Worm (Caenorhabditis elegans): ENCODE data around the gene F52D10.4.

The F52D10.4 gene

DNA sequence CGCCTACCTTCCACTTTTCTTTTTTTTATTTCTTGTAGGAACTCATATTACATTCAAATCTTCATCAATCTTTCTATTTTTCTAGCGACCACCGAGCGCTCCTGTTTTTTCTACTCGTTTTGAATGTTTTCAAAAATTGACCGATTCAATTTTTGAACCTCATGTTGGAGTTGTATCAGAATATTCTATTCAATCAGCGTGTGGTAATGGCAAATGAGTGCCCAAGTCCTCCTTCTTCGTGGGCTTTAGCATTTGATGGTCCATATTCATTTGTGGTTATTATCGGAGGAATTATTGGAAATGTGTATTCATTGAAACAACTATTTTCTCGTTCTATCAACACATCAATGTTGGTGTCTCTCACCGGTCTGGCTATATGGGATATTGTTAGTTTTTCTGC, at the start of gene F52D10.4:
Gene F52D10.4 (plus strand): TSS at position 84 of the 400 bp plus-strand sequence.
- no peak for TF ChIP-seq elt-3 (tag; optimal IDR thresholded peaks at IDR 0.05)
- TF ChIP-seq ham-2 (GFP tag; optimal IDR thresholded peaks at IDR 0.05): no peak
- TF ChIP-seq ztf-11 (tag; optimal IDR thresholded peaks at IDR 0.05): no peak
- TF ChIP-seq tbx-8 (GFP tag; optimal IDR thresholded peaks at IDR 0.05): no peak
- no peak for TF ChIP-seq sem-2 (GFP tag; optimal IDR thresholded peaks at IDR 0.05)
- no peak for TF ChIP-seq zip-8 (tag; optimal IDR thresholded peaks at IDR 0.05)
- no peak for TF ChIP-seq sptf-1 (tag; optimal IDR thresholded peaks at IDR 0.05)
- TF ChIP-seq mab-5 (tag; optimal IDR thresholded peaks at IDR 0.05): no peak
- TF ChIP-seq snpc-4 (tag; optimal IDR thresholded peaks at IDR 0.05): no peak
- no peak for TF ChIP-seq elt-1 (tag; optimal IDR thresholded peaks at IDR 0.05; ENCODE audit: borderline replicate concordance, insufficient read depth)
- no peak for TF ChIP-seq ces-1 (GFP tag; optimal IDR thresholded peaks at IDR 0.05)
- TF ChIP-seq cnd-1 (tag; optimal IDR thresholded peaks at IDR 0.05): no peak
- TF ChIP-seq unc-62 (GFP tag; optimal IDR thresholded peaks at IDR 0.05): no peak
- no peak for TF ChIP-seq nhr-2 (tag; optimal IDR thresholded peaks at IDR 0.05)
- TF ChIP-seq mep-1 (tag; optimal IDR thresholded peaks at IDR 0.05): no peak
- TF ChIP-seq lsy-2 (tag; optimal IDR thresholded peaks at IDR 0.05): no peak
- TF ChIP-seq ceh-83 (GFP tag; optimal IDR thresholded peaks at IDR 0.05): no peak

DNA sequence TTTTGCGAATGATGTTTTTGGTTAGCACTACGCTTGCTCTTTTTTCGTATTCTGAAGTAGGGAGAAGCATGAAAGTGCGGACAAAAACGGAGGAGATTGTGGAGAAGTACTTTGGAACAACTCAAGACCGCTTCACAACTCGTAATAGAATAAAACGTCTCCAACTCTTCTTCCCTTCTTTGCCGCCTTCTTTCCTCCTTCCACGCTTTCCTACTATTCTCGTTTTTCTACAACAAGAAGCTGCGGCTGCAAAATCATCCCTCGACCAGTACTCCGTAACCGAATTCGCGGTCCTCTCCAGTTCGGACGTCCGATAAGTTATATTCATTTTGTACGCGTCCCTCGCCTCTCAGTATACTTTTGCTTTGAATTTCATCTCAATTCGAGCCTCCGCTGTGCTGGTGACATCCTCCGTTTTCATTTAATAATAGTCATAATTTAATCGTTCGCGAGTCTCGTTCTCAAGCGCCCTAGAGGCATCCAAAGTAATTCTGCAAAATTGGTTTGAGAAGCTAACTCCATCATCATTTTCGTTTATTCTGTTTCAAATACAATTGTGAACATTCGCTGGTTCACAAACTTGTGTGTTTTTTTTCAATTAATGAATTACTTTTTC, 47.4 kb upstream of the F52D10.4 start:
- no peak for TF ChIP-seq sem-2 (GFP tag; optimal IDR thresholded peaks at IDR 0.05)
- peak; percentile 98 for TF ChIP-seq ces-1 (GFP tag; optimal IDR thresholded peaks at IDR 0.05)

DNA sequence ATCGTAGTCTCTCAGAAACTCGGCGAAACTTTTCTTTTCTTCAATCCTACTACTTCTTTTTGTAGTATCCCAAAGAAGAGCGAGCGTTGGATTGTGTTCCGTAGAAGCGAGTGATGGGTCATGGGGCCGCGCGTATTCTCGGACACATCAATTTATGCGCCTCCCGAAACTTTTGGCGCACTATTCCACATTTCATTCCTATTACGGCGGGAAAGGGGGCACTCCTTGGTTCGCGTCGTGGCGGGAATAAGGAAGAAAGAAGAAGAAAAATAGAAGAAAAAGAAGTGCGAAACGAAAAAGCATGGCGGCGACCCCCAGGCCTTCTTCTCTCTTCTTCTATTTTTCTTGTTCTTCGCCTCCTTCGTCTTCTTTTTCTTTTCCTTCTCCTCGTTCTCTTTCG, 45.6 kb upstream of the F52D10.4 start:
- TF ChIP-seq zip-8 (tag; optimal IDR thresholded peaks at IDR 0.05): no peak
- TF ChIP-seq bed-3 (GFP tag; optimal IDR thresholded peaks at IDR 0.05): no peak
- TF ChIP-seq ces-1 (GFP tag; optimal IDR thresholded peaks at IDR 0.05): peak; percentile 46

DNA sequence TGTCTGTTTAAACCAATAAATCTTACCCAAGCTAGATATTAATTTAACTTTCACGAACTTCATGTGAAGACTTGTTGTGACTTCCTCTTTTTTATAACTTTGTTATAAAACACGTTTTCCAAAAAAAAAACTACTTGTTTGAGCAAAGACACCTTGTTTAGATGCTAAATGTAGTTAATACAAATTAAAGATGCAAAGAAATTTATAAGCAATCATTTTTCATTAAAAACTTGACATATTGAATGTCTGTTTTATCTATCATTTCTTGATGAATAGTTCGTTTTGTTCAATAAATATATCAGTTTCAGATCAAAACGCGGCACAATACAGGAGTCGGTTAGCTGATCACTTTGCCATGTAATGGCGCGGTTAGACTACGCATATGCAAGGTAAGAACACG, 45.1 kb upstream of the F52D10.4 start, which contains the start of gene frm-3:
Gene frm-3 (plus strand): TSS at position 301 of the 400 bp plus-strand sequence.
- TF ChIP-seq cnd-1 (tag; optimal IDR thresholded peaks at IDR 0.05) (no peak), ceh-83 (GFP tag; optimal IDR thresholded peaks at IDR 0.05) (no peak), lin-13 (tag; optimal IDR thresholded peaks at IDR 0.05) (no peak), pha-4 (tag; optimal IDR thresholded peaks at IDR 0.05) (no peak), ceh-39 (tag; optimal IDR thresholded peaks at IDR 0.05) (no peak), nhr-2 (tag; optimal IDR thresholded peaks at IDR 0.05) (no peak), ztf-11 (tag; optimal IDR thresholded peaks at IDR 0.05) (no peak), elt-3 (tag; optimal IDR thresholded peaks at IDR 0.05) (no peak), nhr-12 (tag; optimal IDR thresholded peaks at IDR 0.05) (no peak), mep-1 (tag; optimal IDR thresholded peaks at IDR 0.05) (no peak), blmp-1 (tag; optimal IDR thresholded peaks at IDR 0.05) (no peak), zip-8 (tag; optimal IDR thresholded peaks at IDR 0.05) (no peak), drap-1 (GFP tag; optimal IDR thresholded peaks at IDR 0.05) (no peak), ceh-43 (GFP tag; optimal IDR thresholded peaks at IDR 0.05) (no peak), nhr-28 (tag; optimal IDR thresholded peaks at IDR 0.05) (no peak), lsy-2 (tag; optimal IDR thresholded peaks at IDR 0.05) (no peak), snpc-4 (tag; optimal IDR thresholded peaks at IDR 0.05) (no peak), ham-2 (GFP tag; optimal IDR thresholded peaks at IDR 0.05) (no peak)

DNA sequence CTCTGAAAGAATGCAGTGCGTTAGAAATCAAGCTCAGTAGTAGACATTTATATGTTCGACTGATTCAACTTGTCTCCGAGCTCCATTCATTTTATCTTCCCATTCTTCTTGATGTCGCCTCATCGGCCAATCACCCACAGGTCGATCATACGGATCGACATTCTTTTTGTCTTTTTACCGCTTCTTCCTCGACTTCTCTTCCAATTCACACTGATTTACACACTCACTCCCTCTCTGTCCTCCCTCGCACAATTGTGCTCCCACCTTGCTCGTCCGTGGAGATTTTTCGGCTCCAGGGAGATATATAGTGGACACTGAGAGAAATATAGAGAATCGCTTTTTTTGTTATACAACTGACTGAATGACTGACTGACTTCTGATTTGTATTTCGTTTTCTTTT, 43.1 kb upstream of the F52D10.4 start:
- TF ChIP-seq unc-120 (tag; optimal IDR thresholded peaks at IDR 0.05; ENCODE audit: poor library complexity, severe bottlenecking) (peak; percentile 37), unc-39 (tag; optimal IDR thresholded peaks at IDR 0.05) (no peak), ham-2 (GFP tag; optimal IDR thresholded peaks at IDR 0.05) (no peak), pha-4 (tag; optimal IDR thresholded peaks at IDR 0.05) (no peak), ceh-43 (GFP tag; optimal IDR thresholded peaks at IDR 0.05) (no peak)

DNA sequence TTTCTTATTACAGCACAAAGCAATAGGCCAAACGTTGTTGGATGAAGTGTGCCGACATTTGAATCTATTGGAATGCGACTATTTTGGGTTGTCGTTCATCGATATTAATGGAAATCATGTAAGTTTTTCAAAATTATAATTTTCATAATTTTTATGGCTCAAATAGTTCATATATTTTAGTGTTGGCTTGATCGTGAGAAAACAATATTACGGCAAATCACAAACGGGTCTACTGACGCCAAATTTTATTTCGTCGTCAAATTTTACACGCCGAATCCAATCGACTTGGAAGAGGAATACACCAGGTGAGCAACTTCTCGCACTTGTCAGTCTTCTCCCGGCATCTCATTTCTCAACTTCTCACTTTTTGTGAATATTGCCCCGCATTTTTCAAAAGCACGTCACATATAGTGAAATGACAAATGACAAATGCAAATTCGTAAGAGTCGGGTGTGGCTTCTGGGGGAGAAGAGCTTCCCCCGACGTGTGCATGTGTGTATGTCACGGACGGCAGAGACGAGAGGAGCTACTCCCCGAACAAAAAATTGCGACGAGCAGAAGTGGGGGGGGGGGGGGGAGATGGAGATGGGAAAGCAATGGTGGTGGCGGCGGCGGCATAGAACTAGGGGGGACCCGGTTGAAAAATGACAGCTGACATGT, 40.7 kb upstream of the F52D10.4 start:
- TF ChIP-seq unc-62 (GFP tag; optimal IDR thresholded peaks at IDR 0.05) (peak; percentile 79), unc-120 (tag; optimal IDR thresholded peaks at IDR 0.05; ENCODE audit: poor library complexity, severe bottlenecking) (peak; percentile 55), hlh-1 (tag; optimal IDR thresholded peaks at IDR 0.05) (peak; percentile 53), sem-2 (GFP tag; optimal IDR thresholded peaks at IDR 0.05) (no peak), bed-3 (GFP tag; optimal IDR thresholded peaks at IDR 0.05) (no peak), elt-3 (tag; optimal IDR thresholded peaks at IDR 0.05) (no peak), drap-1 (GFP tag; optimal IDR thresholded peaks at IDR 0.05) (peak; percentile 7)
